Fruit fly (Drosophila melanogaster): ENCODE results near the gene hiw.

The hiw gene

DNA sequence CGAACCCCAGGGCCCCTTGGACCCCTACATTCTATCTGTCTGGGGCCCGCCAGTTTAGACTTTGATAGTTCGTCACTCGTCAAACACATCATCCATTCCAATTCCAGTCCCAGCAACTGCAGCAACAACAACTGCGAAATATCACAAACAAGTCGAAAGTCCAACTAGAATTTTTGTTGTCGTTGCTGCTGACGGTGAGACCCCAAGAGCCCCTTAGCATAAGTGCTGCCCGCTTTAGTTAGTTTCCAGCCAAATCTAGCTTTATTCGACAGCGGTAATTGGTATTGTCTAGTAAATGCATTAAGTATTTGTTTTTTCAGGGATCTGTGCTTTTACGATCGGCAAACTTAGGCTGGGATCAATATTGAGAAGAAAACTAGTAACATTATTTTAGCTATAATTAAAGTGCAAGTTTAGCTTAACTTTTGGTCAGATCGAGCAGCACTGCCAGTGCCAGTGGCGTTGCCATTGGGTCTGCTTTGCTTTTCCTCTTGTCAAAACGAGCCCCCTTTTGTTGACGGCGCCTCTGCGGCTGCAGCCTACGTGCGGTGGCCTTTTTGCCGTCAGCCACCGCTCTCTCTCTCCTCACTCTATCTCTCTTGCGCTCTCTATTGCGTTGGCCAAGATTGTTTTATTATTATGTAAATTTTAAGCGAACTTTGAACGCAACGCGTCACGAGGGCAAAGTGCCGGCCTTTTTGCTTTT is 11.6 kb upstream of the hiw start (continued):
- TF ChIP-seq CG16815 (GFP tag; optimal IDR thresholded peaks at IDR 0.05) (peak; percentile 80), CoRest (tag; optimal IDR thresholded peaks at IDR 0.05) (peak; percentile 86), Six4 (GFP tag; optimal IDR thresholded peaks at IDR 0.05) (peak; percentile 78), CG11247 (GFP tag; IDR thresholded peaks at IDR 0.05) (peak; percentile 90), knrl (GFP tag; IDR thresholded peaks at IDR 0.05; ENCODE audit: partially characterized antibody) (no peak), CG12219 (GFP tag; optimal IDR thresholded peaks at IDR 0.05) (peak; percentile 85), phol (tag; optimal IDR thresholded peaks at IDR 0.05) (peak; percentile 80), CG4617 (GFP tag; optimal IDR thresholded peaks at IDR 0.05; ENCODE audit: borderline replicate concordance) (peak; percentile 70), croc (GFP tag; conservative IDR thresholded peaks at IDR 0.05) (peak; percentile 74), ranshi (GFP tag; IDR thresholded peaks at IDR 0.05) (peak; percentile 82), CG2678 (tag; optimal IDR thresholded peaks at IDR 0.05) (peak; percentile 92), nmo (GFP tag; optimal IDR thresholded peaks at IDR 0.05) (peak; percentile 86), kah (GFP tag; optimal IDR thresholded peaks at IDR 0.05) (peak; percentile 77), grau (tag; optimal IDR thresholded peaks at IDR 0.05) (peak; percentile 89), Camta (GFP tag; optimal IDR thresholded peaks at IDR 0.05) (peak; percentile 91), CG6272 (GFP tag; IDR thresholded peaks at IDR 0.05) (peak; percentile 86), D (optimal IDR thresholded peaks at IDR 0.05) (no peak), D (GFP tag; optimal IDR thresholded peaks at IDR 0.05) (peak; percentile 69), CG17385 (GFP tag; optimal IDR thresholded peaks at IDR 0.05) (peak; percentile 79), ERR (GFP tag; optimal IDR thresholded peaks at IDR 0.05) (peak; percentile 90), Myb (GFP tag; optimal IDR thresholded peaks at IDR 0.05) (peak; percentile 79), scrt (GFP tag; optimal IDR thresholded peaks at IDR 0.05) (peak; percentile 76), CG3407 (GFP tag; optimal IDR thresholded peaks at IDR 0.05) (peak; percentile 71), Dek (tag; optimal IDR thresholded peaks at IDR 0.05) (peak; percentile 80), CG10565 (GFP tag; optimal IDR thresholded peaks at IDR 0.05) (peak; percentile 30), CG5180 (GFP tag; optimal IDR thresholded peaks at IDR 0.05) (peak; percentile 76), chm (GFP tag; IDR thresholded peaks at IDR 0.05) (peak; percentile 93), stc (GFP tag; IDR thresholded peaks at IDR 0.05) (peak; percentile 78), CG7786 (GFP tag; optimal IDR thresholded peaks at IDR 0.05) (peak; percentile 93), Hr3 (GFP tag; optimal IDR thresholded peaks at IDR 0.05) (peak; percentile 90), CG18011 (GFP tag; optimal IDR thresholded peaks at IDR 0.05) (peak; percentile 76), crp (GFP tag; optimal IDR thresholded peaks at IDR 0.05) (peak in 1 of 2 experiments; percentile 42), lbe (GFP tag; optimal IDR thresholded peaks at IDR 0.05) (peak; percentile 2), CG7928 (GFP tag; optimal IDR thresholded peaks at IDR 0.05) (peak; percentile 64), CG8290 (GFP tag; optimal IDR thresholded peaks at IDR 0.05) (peak; percentile 84), CG8290 (tag; optimal IDR thresholded peaks at IDR 0.05) (peak in 1 of 2 experiments; percentile 96), CG7987 (GFP tag; optimal IDR thresholded peaks at IDR 0.05) (peak; percentile 77), Sox100B (GFP tag; optimal IDR thresholded peaks at IDR 0.05) (peak; percentile 84), sqz (GFP tag; optimal IDR thresholded peaks at IDR 0.05) (peak; percentile 14), prd (optimal IDR thresholded peaks at IDR 0.05) (no peak), prd (GFP tag; IDR thresholded peaks at IDR 0.05) (peak; percentile 89), zfh2 (GFP tag; optimal IDR thresholded peaks at IDR 0.05) (peak; percentile 93), sens-2 (GFP tag; IDR thresholded peaks at IDR 0.05) (peak; percentile 63), gem (tag; optimal IDR thresholded peaks at IDR 0.05) (peak; percentile 91), pros (GFP tag; optimal IDR thresholded peaks at IDR 0.05) (peak; percentile 23), en (GFP tag; optimal IDR thresholded peaks at IDR 0.05) (peak; percentile 85), gt (GFP tag; IDR thresholded peaks at IDR 0.05) (peak; percentile 79), CG10462 (GFP tag; optimal IDR thresholded peaks at IDR 0.05) (peak; percentile 63), ap (GFP tag; IDR thresholded peaks at IDR 0.05) (peak; percentile 62), Rfx (GFP tag; IDR thresholded peaks at IDR 0.05) (peak; percentile 97)
